Fruit fly (Drosophila melanogaster): ENCODE data around the gene CG5515.

- TF ChIP-seq insv (optimal IDR thresholded peaks at IDR 0.05) (no peak), h (optimal IDR thresholded peaks at IDR 0.05) (no peak), psq (optimal IDR thresholded peaks at IDR 0.05) (no peak)
Measured at dm6 chr3R:24204022-24204421, 15.3 kb upstream of the CG5515 start.

Measured in Kc167 (cell line).